Worm (Caenorhabditis elegans): ENCODE data around the gene col-180.

col-180 gene

DNA sequence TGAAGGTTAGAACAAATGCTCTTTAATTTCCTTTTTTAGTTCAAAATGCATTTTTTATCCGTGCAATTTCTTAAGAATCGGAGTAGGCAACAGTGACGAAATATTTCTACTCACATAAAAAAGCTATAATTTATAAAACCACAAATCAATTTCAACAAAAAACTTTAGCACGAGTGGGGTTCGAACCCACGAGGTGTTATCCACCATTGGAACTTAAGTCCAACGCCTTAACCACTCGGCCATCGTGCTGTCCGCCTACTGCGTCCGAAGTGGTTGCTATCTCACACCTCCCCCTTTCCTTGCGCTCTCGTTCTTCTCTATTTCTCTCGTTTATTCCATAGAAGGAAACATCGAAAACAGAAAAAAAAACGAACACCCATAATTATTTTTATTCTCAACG, 45.6 kb upstream of the col-180 start (continued):
- TF ChIP-seq zip-4 (GFP tag; optimal IDR thresholded peaks at IDR 0.05) (no peak), lir-3 (tag; optimal IDR thresholded peaks at IDR 0.05; ENCODE audit: poor library complexity) (peak; percentile 46), C16A3.4 (tag; optimal IDR thresholded peaks at IDR 0.05) (peak; percentile 65), ets-5 (GFP tag; IDR thresholded peaks at IDR 0.05) (no peak), egl-27 (tag; optimal IDR thresholded peaks at IDR 0.05) (peak in 1 of 2 experiments; percentile 3), nhr-47 (tag; optimal IDR thresholded peaks at IDR 0.05) (peak; percentile 79), nhr-20 (tag; optimal IDR thresholded peaks at IDR 0.05) (peak; percentile 72), tlp-1 (tag; optimal IDR thresholded peaks at IDR 0.05) (no peak), elt-2 (tag; optimal IDR thresholded peaks at IDR 0.05) (peak; percentile 42), sox-4 (tag; optimal IDR thresholded peaks at IDR 0.05) (peak; percentile 11), ztf-11 (tag; optimal IDR thresholded peaks at IDR 0.05) (no peak), lin-14 (GFP tag; optimal IDR thresholded peaks at IDR 0.05) (peak; percentile 75), pax-3 (tag; optimal IDR thresholded peaks at IDR 0.05) (peak; percentile 36), dsc-1 (tag; optimal IDR thresholded peaks at IDR 0.05) (peak; percentile 77), F16B12.6 (tag; optimal IDR thresholded peaks at IDR 0.05) (no peak), unc-62 (GFP tag; optimal IDR thresholded peaks at IDR 0.05) (no peak), C04F5.9 (tag; optimal IDR thresholded peaks at IDR 0.05) (no peak), mep-1 (tag; optimal IDR thresholded peaks at IDR 0.05) (peak; percentile 57), aly-2 (tag; optimal IDR thresholded peaks at IDR 0.05) (no peak), grh-1 (GFP tag; IDR thresholded peaks at IDR 0.05) (no peak)

ce11 chrX:11753155-11753554, 41.1 kb upstream of the col-180 start:
- TF ChIP-seq isw-1 (GFP tag; IDR thresholded peaks at IDR 0.05) (no peak), grh-1 (GFP tag; IDR thresholded peaks at IDR 0.05) (no peak), nhr-20 (tag; optimal IDR thresholded peaks at IDR 0.05) (no peak), efl-1 (optimal IDR thresholded peaks at IDR 0.05) (no peak), efl-1 (GFP tag; optimal IDR thresholded peaks at IDR 0.05 in 1 of 2) (peak in 1 of 2 experiments; percentile 42), dsc-1 (tag; optimal IDR thresholded peaks at IDR 0.05) (peak; percentile 93), fkh-4 (tag; optimal IDR thresholded peaks at IDR 0.05; ENCODE audit: borderline replicate concordance) (peak; percentile 65)

DNA sequence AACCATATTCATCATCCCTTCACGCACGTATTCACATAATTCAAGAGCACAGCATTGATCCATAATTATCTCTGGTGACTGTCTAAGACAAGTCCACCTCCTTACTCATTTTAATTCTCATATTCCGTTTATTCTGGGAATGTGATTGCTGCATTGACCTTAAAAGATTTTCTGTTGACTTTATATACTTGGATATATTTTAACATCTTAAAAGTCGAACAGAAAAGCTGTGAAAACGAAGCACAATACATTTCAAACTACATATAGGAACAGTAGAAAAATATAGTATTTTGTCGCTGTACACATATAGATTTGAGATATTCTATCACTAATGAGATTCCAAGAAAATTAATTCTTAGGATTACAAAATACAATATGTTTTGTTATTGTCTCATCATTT, 40.2 kb upstream of the col-180 start:
- TF ChIP-seq mdl-1 (tag; optimal IDR thresholded peaks at IDR 0.05): no peak
- TF ChIP-seq zip-4 (GFP tag; optimal IDR thresholded peaks at IDR 0.05): no peak
- TF ChIP-seq hpl-2 (GFP tag; optimal IDR thresholded peaks at IDR 0.05): no peak
- no peak for TF ChIP-seq nhr-71 (tag; optimal IDR thresholded peaks at IDR 0.05)
- no peak for TF ChIP-seq nhr-84 (tag; optimal IDR thresholded peaks at IDR 0.05)
- no peak for TF ChIP-seq nhr-28 (tag; optimal IDR thresholded peaks at IDR 0.05)
- no peak for TF ChIP-seq aha-1 (tag; optimal IDR thresholded peaks at IDR 0.05)
- TF ChIP-seq pag-3 (tag; optimal IDR thresholded peaks at IDR 0.05; ENCODE audit: borderline replicate concordance, insufficient read depth): no peak
- TF ChIP-seq rnt-1 (tag; optimal IDR thresholded peaks at IDR 0.05): no peak
- no peak for TF ChIP-seq nhr-20 (tag; optimal IDR thresholded peaks at IDR 0.05)
- no peak for TF ChIP-seq sox-4 (tag; optimal IDR thresholded peaks at IDR 0.05)
- no peak for TF ChIP-seq lin-13 (GFP tag; optimal IDR thresholded peaks at IDR 0.05)
- no peak for TF ChIP-seq blmp-1 (tag; optimal IDR thresholded peaks at IDR 0.05)
- no peak for TF ChIP-seq dsc-1 (tag; optimal IDR thresholded peaks at IDR 0.05)
- TF ChIP-seq pqm-1 (tag; optimal IDR thresholded peaks at IDR 0.05): no peak
- TF ChIP-seq ztf-4 (tag; optimal IDR thresholded peaks at IDR 0.05): no peak
- no peak for TF ChIP-seq jun-1 (tag; optimal IDR thresholded peaks at IDR 0.05)

- TF ChIP-seq C34B4.2 (tag; optimal IDR thresholded peaks at IDR 0.05): no peak
- no peak for TF ChIP-seq efl-1 (optimal IDR thresholded peaks at IDR 0.05)
- TF ChIP-seq efl-1 (GFP tag; optimal IDR thresholded peaks at IDR 0.05 in 1 of 2): peak in 1 of 2 experiments; percentile 75
Measured at ce11 chrX:11745821-11746485, 33.9 kb upstream of the col-180 start, which contains the start of gene C40H5.2. Gene C40H5.2 (plus strand): TSS chrX:11746076.

Measured in whole organism, L1 larva.